Fruit fly (Drosophila melanogaster) whole organism, embryonic: Measurements from ENCODE around the gene CG46312.

Source experiments
- BEAF-32 ChIP-seq: fragments of 200-800 bp; sonication (Bioruptor generic); optimal IDR thresholded peaks from 3 replicates; lab custom pipeline; 2017; ENCODE audit warnings: missing biosample characterization, missing genetic modification characterization, mild to moderate bottlenecking, moderate library complexity, missing genetic modification reagents
- CG10979 ChIP-seq: fragments of 200-800 bp; sonication (Bioruptor generic); optimal IDR thresholded peaks from 2 replicates; lab custom pipeline; 2018; ENCODE audit warnings: missing biosample characterization, mild to moderate bottlenecking, missing genetic modification characterization, moderate library complexity
- CG11398 ChIP-seq: fragments of 200-800 bp; sonication (Bioruptor generic); optimal IDR thresholded peaks from 2 replicates; lab custom pipeline; 2016; ENCODE audit warnings: missing biosample characterization, missing genetic modification characterization
- CG12104 ChIP-seq: fragments of 200-800 bp; sonication (Bioruptor generic); optimal IDR thresholded peaks from 3 replicates; lab custom pipeline; 2016; ENCODE audit warnings: missing biosample characterization, missing genetic modification characterization
- CG1233 ChIP-seq: fragments of 200-800 bp; sonication (Bioruptor generic); optimal IDR thresholded peaks from 4 replicates; lab custom pipeline; 2018; ENCODE audit warnings: missing biosample characterization, mild to moderate bottlenecking, missing genetic modification characterization
- CG12769 ChIP-seq: fragments of 200-800 bp; sonication (Bioruptor generic); optimal IDR thresholded peaks from 2 replicates; lab custom pipeline; 2019; ENCODE audit warnings: missing biosample characterization, mild to moderate bottlenecking, missing genetic modification characterization, moderate library complexity
- CG14710 ChIP-seq: fragments of 200-800 bp; sonication (Bioruptor generic); optimal IDR thresholded peaks from 3 replicates; lab custom pipeline; 2019; ENCODE audit warnings: missing biosample characterization, mild to moderate bottlenecking, missing genetic modification characterization, moderate library complexity
- CG15514 ChIP-seq: fragments of 200-800 bp; sonication (Bioruptor generic); optimal IDR thresholded peaks from 3 replicates; lab custom pipeline; 2017; ENCODE audit warnings: missing biosample characterization, missing genetic modification characterization, mild to moderate bottlenecking, moderate library complexity, missing genetic modification reagents
- CG1603 ChIP-seq: fragments of 200-800 bp; sonication (Bioruptor generic); optimal IDR thresholded peaks from 2 replicates; lab custom pipeline; 2019; ENCODE audit warnings: missing biosample characterization, mild to moderate bottlenecking, missing genetic modification characterization, moderate library complexity
- CG16813 ChIP-seq: fragments of 200-800 bp; sonication (Bioruptor generic); IDR thresholded peaks from 3 replicates; pipeline ENCODE4 v1.3.6; 2022; ENCODE audit warnings: missing biosample characterization, missing genetic modification characterization; ENCODE audit not compliant: partially characterized antibody
- CG17361 ChIP-seq: fragments of 200-800 bp; sonication (Bioruptor generic); IDR thresholded peaks from 3 replicates; pipeline ENCODE4 v1.3.6; 2022; ENCODE audit warnings: missing biosample characterization, missing genetic modification characterization
- CG17802 ChIP-seq: fragments of 200-800 bp; sonication (Bioruptor generic); optimal IDR thresholded peaks from 2 replicates; lab custom pipeline; 2018; ENCODE audit warnings: missing biosample characterization, mild to moderate bottlenecking, missing genetic modification characterization, moderate library complexity
- CG30020 ChIP-seq: fragments of 200-800 bp; optimal IDR thresholded peaks from 2 replicates; lab custom pipeline; 2019; ENCODE audit warnings: missing biosample characterization, mild to moderate bottlenecking, missing genetic modification characterization, moderate library complexity
- CG32772 ChIP-seq: fragments of 200-800 bp; sonication (Bioruptor generic); IDR thresholded peaks from 2 replicates; pipeline ENCODE4 v1.3.6; 2022; ENCODE audit warnings: missing biosample characterization, missing genetic modification characterization
- CG4328 ChIP-seq: fragments of 200-800 bp; sonication (Bioruptor generic); optimal IDR thresholded peaks from 3 replicates; lab custom pipeline; 2017; ENCODE audit warnings: missing biosample characterization, missing genetic modification reagents, missing genetic modification characterization
- CG4617 ChIP-seq: fragments of 200-800 bp; sonication (Bioruptor generic); optimal IDR thresholded peaks from 3 replicates; lab custom pipeline; 2016; ENCODE audit warnings: missing biosample characterization, missing genetic modification characterization, borderline replicate concordance
- CG7357 ChIP-seq: fragments of 200-800 bp; sonication (Bioruptor generic); IDR thresholded peaks from 3 replicates; pipeline ENCODE4 v1.3.6; 2022; ENCODE audit warnings: missing biosample characterization, missing genetic modification characterization
- CG8924 ChIP-seq: fragments of 200-800 bp; optimal IDR thresholded peaks from 3 replicates; lab custom pipeline; 2019; ENCODE audit warnings: missing biosample characterization, mild to moderate bottlenecking, missing genetic modification characterization, moderate library complexity
- CG9797 ChIP-seq: fragments of 200-800 bp; sonication (Bioruptor generic); optimal IDR thresholded peaks from 3 replicates; lab custom pipeline; 2018; ENCODE audit warnings: missing biosample characterization, mild to moderate bottlenecking, missing genetic modification characterization
- CG9932 ChIP-seq: fragments of 200-800 bp; sonication (Bioruptor generic); IDR thresholded peaks from 2 replicates; pipeline ENCODE4 v1.3.6; 2022; ENCODE audit warnings: missing biosample characterization, missing genetic modification characterization
- CkIIα-i1 ChIP-seq: fragments of 200-800 bp; sonication (Bioruptor generic); IDR thresholded peaks from 2 replicates; pipeline ENCODE4 v1.3.6; 2022; ENCODE audit warnings: missing biosample characterization, missing genetic modification characterization
- Dfd ChIP-seq, 2 experiments: fragments of >200 bp; optimal IDR thresholded peaks; 2 replicates each; lab custom pipeline; 2017; ENCODE audit warnings: missing biosample characterization in 2 of 2, missing genetic modification characterization in 2 of 2
- Dref ChIP-seq: fragments of 200-800 bp; sonication (Bioruptor generic); IDR thresholded peaks from 2 replicates; pipeline ENCODE4 v1.3.6; 2022; ENCODE audit warnings: missing biosample characterization, missing genetic modification characterization
- Eip74EF ChIP-seq, 2 experiments: fragments of 200-800 bp in 1 of 2; fragments of >200 bp in 1 of 2; sonication (Bioruptor generic) in 1 of 2; optimal IDR thresholded peaks; 2 replicates each; lab custom pipeline; 2017 to 2019; ENCODE audit warnings: missing biosample characterization in 2 of 2, missing genetic modification characterization in 2 of 2, mild to moderate bottlenecking in 1 of 2, moderate library complexity in 1 of 2
- Fer3 ChIP-seq: fragments of 200-800 bp; sonication (Bioruptor generic); optimal IDR thresholded peaks from 2 replicates; lab custom pipeline; 2018; ENCODE audit warnings: missing biosample characterization, mild to moderate bottlenecking, missing genetic modification characterization, moderate library complexity
- MBD-R2 ChIP-seq: fragments of 200-800 bp; sonication (Bioruptor generic); IDR thresholded peaks from 2 replicates; pipeline ENCODE4 v1.3.6; 2022; ENCODE audit warnings: missing biosample characterization, missing genetic modification characterization
- MESR4 ChIP-seq: fragments of 200-800 bp; sonication (Bioruptor generic); optimal IDR thresholded peaks from 2 replicates; lab custom pipeline; 2018; ENCODE audit warnings: missing biosample characterization, mild to moderate bottlenecking, missing genetic modification characterization, moderate library complexity
- Med ChIP-seq: fragments of 200-800 bp; sonication (Bioruptor generic); peaks from one replicate; lab custom pipeline; 2016; ENCODE audit warnings: missing biosample characterization, missing genetic modification characterization, mild to moderate bottlenecking, inconsistent platforms, moderate library complexity
- Nf-YB ChIP-seq: fragments of 200-800 bp; sonication (Bioruptor generic); optimal IDR thresholded peaks from 3 replicates; lab custom pipeline; 2019; ENCODE audit warnings: missing biosample characterization, mild to moderate bottlenecking, missing genetic modification characterization, moderate library complexity
- Nf-YC ChIP-seq: fragments of 200-800 bp; optimal IDR thresholded peaks from 3 replicates; lab custom pipeline; 2019; ENCODE audit warnings: missing biosample characterization, mild to moderate bottlenecking, missing genetic modification characterization, moderate library complexity
- PHDP ChIP-seq: fragments of 200-800 bp; sonication (Bioruptor generic); optimal IDR thresholded peaks from 3 replicates; lab custom pipeline; 2018; ENCODE audit warnings: missing biosample characterization, mild to moderate bottlenecking, missing genetic modification characterization, moderate library complexity
- Pdp1 ChIP-seq, 2 experiments: fragments of 200-800 bp; sonication (Bioruptor generic); optimal IDR thresholded peaks; 3 replicates each; lab custom pipeline; 2016; ENCODE audit warnings: missing biosample characterization in 2 of 2, missing genetic modification characterization in 2 of 2, mild to moderate bottlenecking in 1 of 2, moderate library complexity in 1 of 2
- chn ChIP-seq: fragments of 200-800 bp; sonication (Bioruptor generic); optimal IDR thresholded peaks from 2 replicates; lab custom pipeline; 2016; ENCODE audit warnings: missing biosample characterization, missing genetic modification characterization
- gfzf ChIP-seq: fragments of 200-800 bp; sonication (Bioruptor generic); optimal IDR thresholded peaks from 2 replicates; lab custom pipeline; 2016; ENCODE audit warnings: missing biosample characterization, mild to moderate bottlenecking, missing genetic modification characterization, moderate library complexity
- her ChIP-seq: fragments of 200-800 bp; sonication (Bioruptor generic); optimal IDR thresholded peaks from 2 replicates; lab custom pipeline; 2016; ENCODE audit warnings: missing biosample characterization, missing genetic modification characterization
- lola ChIP-seq, 3 experiments: fragments of >200 bp in 2 of 3; fragments of 200-800 bp in 1 of 3; sonication (Bioruptor generic) in 1 of 3; optimal IDR thresholded peaks; 2 replicates each; lab custom pipeline; 2017 to 2019; ENCODE audit warnings: missing biosample characterization in 3 of 3, missing genetic modification characterization in 3 of 3, mild to moderate bottlenecking in 1 of 3, moderate library complexity in 1 of 3
- nerfin-1 ChIP-seq: fragments of 200-800 bp; sonication (Bioruptor generic); optimal IDR thresholded peaks from 3 replicates; lab custom pipeline; 2019; ENCODE audit warnings: missing biosample characterization, mild to moderate bottlenecking, missing genetic modification characterization, moderate library complexity
- nmo ChIP-seq: fragments of 200-800 bp; sonication (Bioruptor generic); optimal IDR thresholded peaks from 2 replicates; lab custom pipeline; 2018; ENCODE audit warnings: missing biosample characterization, mild to moderate bottlenecking, missing genetic modification characterization, moderate library complexity
- peb ChIP-seq: fragments of 200-800 bp; sonication (Bioruptor generic); IDR thresholded peaks from 2 replicates; pipeline ENCODE4 v1.3.6; 2022; ENCODE audit warnings: missing biosample characterization, missing genetic modification characterization
- pfk ChIP-seq: fragments of 200-800 bp; sonication (Bioruptor generic); optimal IDR thresholded peaks from 2 replicates; lab custom pipeline; 2018; ENCODE audit warnings: missing biosample characterization, mild to moderate bottlenecking, missing genetic modification characterization, moderate library complexity
- pzg ChIP-seq: fragments of 200-800 bp; sonication (Bioruptor generic); optimal IDR thresholded peaks from 3 replicates; lab custom pipeline; 2018; ENCODE audit warnings: missing biosample characterization, mild to moderate bottlenecking, missing genetic modification characterization, moderate library complexity
- scrt ChIP-seq: fragments of 200-800 bp; sonication (Bioruptor generic); optimal IDR thresholded peaks from 2 replicates; lab custom pipeline; 2018; ENCODE audit warnings: missing biosample characterization, mild to moderate bottlenecking, missing genetic modification characterization, moderate library complexity
- sens ChIP-seq: fragments of 200-800 bp; sonication (Bioruptor generic); peaks from one replicate; lab custom pipeline; 2016; ENCODE audit warnings: missing biosample characterization, missing genetic modification characterization
- sob ChIP-seq: fragments of 200-800 bp; sonication (Bioruptor generic); IDR thresholded peaks from 2 replicates; pipeline ENCODE4 v1.3.6; 2022; ENCODE audit warnings: missing biosample characterization, missing genetic modification characterization
- ssp ChIP-seq: fragments of 200-800 bp; sonication (Bioruptor generic); IDR thresholded peaks from 2 replicates; pipeline ENCODE4 v1.3.6; 2022; ENCODE audit warnings: missing biosample characterization, missing genetic modification characterization
- vnd ChIP-seq: fragments of 200-800 bp; sonication (Bioruptor generic); IDR thresholded peaks from 3 replicates; pipeline ENCODE4 v1.3.6; 2022; ENCODE audit warnings: missing biosample characterization, missing genetic modification characterization; ENCODE audit not compliant: partially characterized antibody
- zen ChIP-seq: fragments of 200-800 bp; sonication (Bioruptor generic); optimal IDR thresholded peaks from 3 replicates; lab custom pipeline; 2018; ENCODE audit warnings: missing biosample characterization, mild to moderate bottlenecking, missing genetic modification characterization, moderate library complexity

CG46312 gene

DNA sequence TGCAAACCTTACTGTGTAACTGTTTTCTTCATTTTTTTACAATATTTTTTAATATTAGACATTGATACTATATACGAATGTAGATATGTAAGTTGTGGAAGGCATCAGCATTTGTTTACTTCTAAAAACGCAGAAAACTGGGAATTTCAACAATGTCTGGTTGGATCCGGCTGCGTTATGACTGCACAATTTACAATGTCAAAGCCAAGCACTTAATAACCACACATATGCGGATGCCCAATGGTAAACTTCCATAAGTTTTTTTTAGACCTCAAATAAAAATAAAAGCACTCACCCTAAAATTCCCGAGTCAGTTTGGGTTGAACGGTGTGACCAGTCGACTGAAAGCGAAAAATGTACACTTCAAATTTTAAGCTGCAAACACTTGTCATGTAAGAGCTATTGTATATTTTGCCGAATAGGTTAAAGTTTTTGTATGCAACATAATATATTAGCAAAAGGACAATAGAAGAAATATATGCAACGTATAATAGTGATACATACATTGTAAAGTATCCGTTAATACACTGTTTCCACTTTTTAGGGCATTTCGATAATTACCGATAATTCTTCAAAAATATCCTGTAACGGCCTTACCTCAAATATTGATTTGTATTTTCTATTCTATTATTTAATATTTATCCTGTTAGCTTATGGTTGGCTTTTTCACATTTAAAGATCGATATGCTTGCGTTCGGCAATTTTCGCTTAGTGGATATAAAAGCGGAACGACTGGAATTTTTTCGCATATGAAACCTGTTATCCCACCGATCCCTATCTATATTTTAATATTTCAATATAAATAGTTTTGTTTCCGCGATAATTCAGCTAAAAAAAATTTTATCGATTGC, 51.4 kb downstream of the CG46312 start, which contains the start of gene Stim:
TSS of gene Stim (minus strand) at position 347 of the 851 bp plus-strand sequence.
- peak; percentile 58 for TF ChIP-seq MESR4 (GFP tag; lab: Kevin White, UChicago)
- peak; percentile 89 for TF ChIP-seq CG7357 (GFP tag; lab: Robert Waterston, UW)
- TF ChIP-seq nmo (GFP tag; lab: Kevin White, UChicago) = peak; percentile 15
- no peak for TF ChIP-seq chn
- no peak for TF ChIP-seq CkIIα-i1 (GFP tag; lab: Robert Waterston, UW)
- TF ChIP-seq zen (tag; lab: Kevin White, UChicago) = no peak
- peak in 1 of 2 experiments; percentile 8 for TF ChIP-seq Eip74EF (GFP tag; optimal IDR thresholded peaks at IDR 0.05; lab: Kevin White, UChicago)
- TF ChIP-seq scrt (GFP tag; lab: Kevin White, UChicago) = no peak
- no peak for TF ChIP-seq Nf-YB (GFP tag; lab: Kevin White, UChicago)
- no peak for TF ChIP-seq CG12769 (tag; lab: Kevin White, UChicago)
- peak; percentile 17 for TF ChIP-seq CG9797 (GFP tag; lab: Kevin White, UChicago)
- peak; percentile 89 for TF ChIP-seq ssp (GFP tag; lab: Robert Waterston, UW)
- peak; percentile 20 for TF ChIP-seq nerfin-1 (tag; lab: Kevin White, UChicago)
- peak; percentile 30 for TF ChIP-seq BEAF-32 (GFP tag; lab: Kevin White, UChicago)
- TF ChIP-seq CG17361 = 0 out of 3 replicates have a peak, but pooled peaks have one; percentile 35
- peak; percentile 70 for TF ChIP-seq CG1603 (tag; lab: Kevin White, UChicago)
- TF ChIP-seq CG30020 (tag; lab: Kevin White, UChicago) = peak; percentile 95
- peak; percentile 33 for TF ChIP-seq CG15514 (GFP tag; lab: Kevin White, UChicago)
- TF ChIP-seq sob (GFP tag; lab: Robert Waterston, UW) = no peak
- no peak for TF ChIP-seq Nf-YC
- TF ChIP-seq vnd (GFP tag; lab: Robert Waterston, UW) = no peak
- TF ChIP-seq CG8924 (tag; lab: Kevin White, UChicago) = no peak
- no peak for TF ChIP-seq CG11398 (GFP tag; lab: Kevin White, UChicago)
- TF ChIP-seq gfzf = peak; percentile 57
- no peak for TF ChIP-seq pfk (GFP tag; lab: Kevin White, UChicago)
- no peak for TF ChIP-seq Med (GFP tag; lab: Kevin White, UChicago)
- peak; percentile 0 for TF ChIP-seq CG10979
- no peak for TF ChIP-seq CG1233 (GFP tag; lab: Kevin White, UChicago)
- TF ChIP-seq lola (GFP tag; optimal IDR thresholded peaks at IDR 0.05; lab: Kevin White, UChicago) = peak in 1 of 3 experiments; percentile 70
- peak in 1 of 2 experiments; percentile 45 for TF ChIP-seq Dfd (GFP tag; optimal IDR thresholded peaks at IDR 0.05; lab: Kevin White, UChicago)
- no peak for TF ChIP-seq CG4328 (GFP tag; lab: Kevin White, UChicago)
- TF ChIP-seq PHDP (tag; lab: Kevin White, UChicago) = no peak
- peak; percentile 42 for TF ChIP-seq pzg (GFP tag; lab: Kevin White, UChicago)
- no peak for TF ChIP-seq peb (GFP tag; lab: Robert Waterston, UW)
- peak; percentile 1 for TF ChIP-seq sens (GFP tag; lab: Kevin White, UChicago)
- peak; percentile 41; the same call in 1 of the 2 replicates for TF ChIP-seq Dref (GFP tag; lab: Robert Waterston, UW)
- TF ChIP-seq Pdp1 (GFP tag; optimal IDR thresholded peaks at IDR 0.05; lab: Kevin White, UChicago) = peak in 1 of 2 experiments; percentile 21
- peak; percentile 65 for TF ChIP-seq CG17802 (tag; lab: Kevin White, UChicago)
- TF ChIP-seq her (GFP tag; lab: Kevin White, UChicago) = peak; percentile 79
- peak; percentile 67 for TF ChIP-seq CG4617
- no peak for TF ChIP-seq CG12104 (GFP tag; lab: Kevin White, UChicago)
- no peak for TF ChIP-seq CG32772 (GFP tag; lab: Robert Waterston, UW)
- TF ChIP-seq CG9932 (GFP tag; lab: Robert Waterston, UW) = no peak
- no peak for TF ChIP-seq CG16813
- TF ChIP-seq Fer3 (tag; lab: Kevin White, UChicago) = no peak
- TF ChIP-seq CG14710 = peak; percentile 23
- TF ChIP-seq MBD-R2 (GFP tag; lab: Robert Waterston, UW) = peak; percentile 11; the same call in 1 of the 2 replicates
